Fruit fly (Drosophila melanogaster) whole organism, embryonic: ENCODE results near the gene CG46434.

ENCODE experiments used
- CG13624 ChIP-seq: fragments of 200-800 bp; sonication (Bioruptor generic); optimal IDR thresholded peaks from 2 replicates; lab custom pipeline; 2016; ENCODE audit warnings: missing biosample characterization, missing genetic modification characterization
- CG13894 ChIP-seq: fragments of 200-800 bp; sonication (Bioruptor generic); optimal IDR thresholded peaks from 3 replicates; lab custom pipeline; 2018; ENCODE audit warnings: missing biosample characterization, mild to moderate bottlenecking, missing genetic modification characterization, moderate library complexity
- CG14014 ChIP-seq: fragments of 200-800 bp; sonication (Bioruptor generic); IDR thresholded peaks from 2 replicates; pipeline ENCODE4 v1.3.6; 2022; ENCODE audit warnings: missing biosample characterization, missing genetic modification characterization
- CG14667 ChIP-seq: fragments of 200-800 bp; sonication (Bioruptor generic); IDR thresholded peaks from 2 replicates; pipeline ENCODE4 v1.3.6; 2022; ENCODE audit warnings: missing biosample characterization, missing genetic modification characterization
- CG15601 ChIP-seq: fragments of 200-800 bp; sonication (Bioruptor generic); optimal IDR thresholded peaks from 3 replicates; lab custom pipeline; 2019; ENCODE audit warnings: missing biosample characterization, mild to moderate bottlenecking, missing genetic modification characterization, moderate library complexity
- CG15696 ChIP-seq: fragments of 200-800 bp; sonication (Bioruptor generic); optimal IDR thresholded peaks from 2 replicates; lab custom pipeline; 2019; ENCODE audit warnings: missing biosample characterization, mild to moderate bottlenecking, missing genetic modification characterization, moderate library complexity
- CG16813 ChIP-seq: fragments of 200-800 bp; sonication (Bioruptor generic); IDR thresholded peaks from 3 replicates; pipeline ENCODE4 v1.3.6; 2022; ENCODE audit warnings: missing biosample characterization, missing genetic modification characterization; ENCODE audit not compliant: partially characterized antibody
- CG1832 ChIP-seq: fragments of 200-800 bp; sonication (Bioruptor generic); optimal IDR thresholded peaks from 2 replicates; lab custom pipeline; 2017; ENCODE audit warnings: missing biosample characterization, mild to moderate bottlenecking, missing genetic modification characterization, inconsistent platforms
- CG18599 ChIP-seq: fragments of 200-800 bp; sonication (Bioruptor generic); optimal IDR thresholded peaks from 3 replicates; lab custom pipeline; 2017; ENCODE audit warnings: missing biosample characterization, missing genetic modification characterization, mild to moderate bottlenecking, moderate library complexity, missing genetic modification reagents
- CG34376 ChIP-seq: fragments of 200-800 bp; sonication (Bioruptor generic); optimal IDR thresholded peaks from 2 replicates; lab custom pipeline; 2018; ENCODE audit warnings: missing biosample characterization, mild to moderate bottlenecking, missing genetic modification characterization
- CG6683 ChIP-seq: fragments of 200-800 bp; sonication (Bioruptor generic); optimal IDR thresholded peaks from 2 replicates; lab custom pipeline; 2017; ENCODE audit warnings: missing biosample characterization, mild to moderate bottlenecking, missing genetic modification characterization, missing genetic modification reagents
- CG6813 ChIP-seq: fragments of 200-800 bp; sonication (Bioruptor generic); optimal IDR thresholded peaks from 2 replicates; lab custom pipeline; 2017; ENCODE audit warnings: missing biosample characterization, missing genetic modification characterization, mild to moderate bottlenecking, moderate library complexity, missing genetic modification reagents
- CG6854 ChIP-seq: fragments of 200-800 bp; sonication (Bioruptor generic); optimal IDR thresholded peaks from 3 replicates; lab custom pipeline; 2017; ENCODE audit warnings: missing biosample characterization, mild to moderate bottlenecking, missing genetic modification characterization
- CG9215 ChIP-seq: fragments of 200-800 bp; sonication (Bioruptor generic); IDR thresholded peaks from 2 replicates; pipeline ENCODE4 v1.3.6; 2022; ENCODE audit warnings: missing biosample characterization, missing genetic modification characterization
- CoRest ChIP-seq: fragments of 200-800 bp; sonication (Bioruptor generic); optimal IDR thresholded peaks from 3 replicates; lab custom pipeline; 2018; ENCODE audit warnings: missing biosample characterization, mild to moderate bottlenecking, missing genetic modification characterization, moderate library complexity
- E2f1 ChIP-seq: fragments of 200-800 bp; sonication (Bioruptor generic); IDR thresholded peaks from 2 replicates; pipeline ENCODE4 v1.3.6; 2022; ENCODE audit warnings: missing biosample characterization, missing genetic modification characterization
- Eip74EF ChIP-seq, 2 experiments: fragments of 200-800 bp in 1 of 2; fragments of >200 bp in 1 of 2; sonication (Bioruptor generic) in 1 of 2; optimal IDR thresholded peaks; 2 replicates each; lab custom pipeline; 2017 to 2019; ENCODE audit warnings: missing biosample characterization in 2 of 2, missing genetic modification characterization in 2 of 2, mild to moderate bottlenecking in 1 of 2, moderate library complexity in 1 of 2
- Fer3 ChIP-seq: fragments of 200-800 bp; sonication (Bioruptor generic); optimal IDR thresholded peaks from 2 replicates; lab custom pipeline; 2018; ENCODE audit warnings: missing biosample characterization, mild to moderate bottlenecking, missing genetic modification characterization, moderate library complexity
- HmgD ChIP-seq: fragments of 200-800 bp; sonication (Bioruptor generic); optimal IDR thresholded peaks from 3 replicates; lab custom pipeline; 2016; ENCODE audit warnings: missing biosample characterization, missing genetic modification characterization
- Hr3 ChIP-seq: fragments of 200-800 bp; sonication (Bioruptor generic); optimal IDR thresholded peaks from 3 replicates; lab custom pipeline; 2016; ENCODE audit warnings: missing biosample characterization, missing genetic modification characterization
- MESR4 ChIP-seq: fragments of 200-800 bp; sonication (Bioruptor generic); optimal IDR thresholded peaks from 2 replicates; lab custom pipeline; 2018; ENCODE audit warnings: missing biosample characterization, mild to moderate bottlenecking, missing genetic modification characterization, moderate library complexity
- Max ChIP-seq: fragments of 200-800 bp; sonication (Bioruptor generic); optimal IDR thresholded peaks from 2 replicates; lab custom pipeline; 2016; ENCODE audit warnings: missing biosample characterization, mild to moderate bottlenecking, missing genetic modification characterization
- Mes4 ChIP-seq: fragments of 200-800 bp; sonication (Bioruptor generic); optimal IDR thresholded peaks from 2 replicates; lab custom pipeline; 2016; ENCODE audit warnings: missing biosample characterization, missing genetic modification characterization
- NK7.1 ChIP-seq: fragments of 200-800 bp; sonication (Bioruptor generic); optimal IDR thresholded peaks from 3 replicates; lab custom pipeline; 2016; ENCODE audit warnings: missing biosample characterization, missing genetic modification characterization
- Oaz ChIP-seq: fragments of 200-800 bp; sonication (Bioruptor generic); IDR thresholded peaks from 2 replicates; pipeline ENCODE4 v1.3.6; 2022; ENCODE audit warnings: missing biosample characterization, missing genetic modification characterization
- Pdp1 ChIP-seq, 2 experiments: fragments of 200-800 bp; sonication (Bioruptor generic); optimal IDR thresholded peaks; 3 replicates each; lab custom pipeline; 2016; ENCODE audit warnings: missing biosample characterization in 2 of 2, missing genetic modification characterization in 2 of 2, mild to moderate bottlenecking in 1 of 2, moderate library complexity in 1 of 2
- Sry-δ ChIP-seq: fragments of 200-800 bp; sonication (Bioruptor generic); optimal IDR thresholded peaks from 2 replicates; lab custom pipeline; 2016; ENCODE audit warnings: missing biosample characterization, missing genetic modification characterization
- TFAM ChIP-seq: fragments of 200-800 bp; sonication (Bioruptor generic); optimal IDR thresholded peaks from 2 replicates; lab custom pipeline; 2017; ENCODE audit warnings: missing biosample characterization, missing genetic modification characterization, inconsistent platforms
- Xrp1 ChIP-seq: fragments of 200-800 bp; sonication (Bioruptor generic); IDR thresholded peaks from 2 replicates; pipeline ENCODE4 v1.3.6; 2022; ENCODE audit warnings: missing biosample characterization, missing genetic modification characterization
- ab ChIP-seq: fragments of 200-800 bp; sonication (Bioruptor generic); optimal IDR thresholded peaks from 2 replicates; lab custom pipeline; 2016; ENCODE audit warnings: missing biosample characterization, missing genetic modification characterization
- bsh ChIP-seq, 2 experiments: fragments of 200-800 bp; sonication (Bioruptor generic); optimal IDR thresholded peaks; 2 replicates each; lab custom pipeline; 2017 to 2018; ENCODE audit warnings: mild to moderate bottlenecking in 2 of 2, missing biosample characterization in 2 of 2, missing genetic modification characterization in 2 of 2, moderate library complexity in 1 of 2
- chn ChIP-seq: fragments of 200-800 bp; sonication (Bioruptor generic); optimal IDR thresholded peaks from 2 replicates; lab custom pipeline; 2016; ENCODE audit warnings: missing biosample characterization, missing genetic modification characterization
- cwo ChIP-seq: fragments of 200-800 bp; sonication (Bioruptor generic); optimal IDR thresholded peaks from 3 replicates; lab custom pipeline; 2017; ENCODE audit warnings: missing biosample characterization, missing genetic modification characterization, mild to moderate bottlenecking, moderate library complexity, missing genetic modification reagents
- danr ChIP-seq: fragments of 200-800 bp; sonication (Bioruptor generic); IDR thresholded peaks from 2 replicates; pipeline ENCODE4 v1.3.6; 2022; ENCODE audit warnings: missing biosample characterization, missing genetic modification characterization
- fd64A ChIP-seq: fragments of 200-800 bp; sonication (Bioruptor generic); optimal IDR thresholded peaks from 3 replicates; lab custom pipeline; 2018; ENCODE audit warnings: missing biosample characterization, mild to moderate bottlenecking, missing genetic modification characterization
- gem ChIP-seq: fragments of 200-800 bp; sonication (Bioruptor generic); optimal IDR thresholded peaks from 2 replicates; lab custom pipeline; 2019; ENCODE audit warnings: missing biosample characterization, mild to moderate bottlenecking, missing genetic modification characterization, moderate library complexity
- h ChIP-seq: fragments of >200 bp; optimal IDR thresholded peaks from 2 replicates; lab custom pipeline; 2017
- maf-S ChIP-seq: fragments of 200-800 bp; sonication (Bioruptor generic); optimal IDR thresholded peaks from 2 replicates; lab custom pipeline; 2016; ENCODE audit warnings: missing biosample characterization, missing genetic modification characterization
- nerfin-2 ChIP-seq: fragments of 200-800 bp; sonication (Bioruptor generic); IDR thresholded peaks from 2 replicates; pipeline ENCODE4 v1.3.6; 2022; ENCODE audit warnings: missing biosample characterization, missing genetic modification characterization; ENCODE audit not compliant: partially characterized antibody
- pum ChIP-seq: fragments of 200-800 bp; sonication (Bioruptor generic); optimal IDR thresholded peaks from 2 replicates; lab custom pipeline; 2016; ENCODE audit warnings: missing biosample characterization, missing genetic modification characterization
- ro ChIP-seq: fragments of 200-800 bp; sonication (Bioruptor generic); IDR thresholded peaks from 2 replicates; pipeline ENCODE4 v1.3.6; 2022; ENCODE audit warnings: missing biosample characterization, missing genetic modification characterization
- schlank ChIP-seq: fragments of 200-800 bp; sonication (Bioruptor generic); optimal IDR thresholded peaks from 2 replicates; lab custom pipeline; 2018; ENCODE audit warnings: missing biosample characterization, mild to moderate bottlenecking, missing genetic modification characterization
- seq ChIP-seq: fragments of 200-800 bp; sonication (Bioruptor generic); IDR thresholded peaks from 2 replicates; pipeline ENCODE4 v1.3.6; 2022; ENCODE audit warnings: missing biosample characterization, missing genetic modification characterization
- sug ChIP-seq: fragments of 200-800 bp; optimal IDR thresholded peaks from 2 replicates; lab custom pipeline; 2019; ENCODE audit warnings: missing biosample characterization, mild to moderate bottlenecking, missing genetic modification characterization, moderate library complexity
- tna ChIP-seq: fragments of 200-800 bp; sonication (Bioruptor generic); IDR thresholded peaks from 2 replicates; pipeline ENCODE4 v1.3.6; 2022; ENCODE audit warnings: missing biosample characterization, missing genetic modification characterization; ENCODE audit not compliant: partially characterized antibody
- unpg ChIP-seq: fragments of 200-800 bp; sonication (Bioruptor generic); optimal IDR thresholded peaks from 3 replicates; lab custom pipeline; 2018; ENCODE audit warnings: missing biosample characterization, mild to moderate bottlenecking, missing genetic modification characterization, moderate library complexity
- wdn ChIP-seq: fragments of 200-800 bp; sonication (Bioruptor generic); IDR thresholded peaks from 2 replicates; pipeline ENCODE4 v1.3.6; 2022; ENCODE audit warnings: missing biosample characterization, missing genetic modification characterization
- wor ChIP-seq: fragments of 200-800 bp; sonication (Bioruptor generic); IDR thresholded peaks from 2 replicates; pipeline ENCODE4 v1.3.6; 2022; ENCODE audit warnings: missing biosample characterization, missing genetic modification characterization
- zen ChIP-seq: fragments of 200-800 bp; sonication (Bioruptor generic); optimal IDR thresholded peaks from 3 replicates; lab custom pipeline; 2018; ENCODE audit warnings: missing biosample characterization, mild to moderate bottlenecking, missing genetic modification characterization, moderate library complexity
- zen2 ChIP-seq: fragments of 200-800 bp; sonication (Bioruptor generic); IDR thresholded peaks from 3 replicates; pipeline ENCODE4 v1.3.6; 2022; ENCODE audit warnings: missing biosample characterization, missing genetic modification characterization; ENCODE audit not compliant: partially characterized antibody

Gene CG46434

DNA sequence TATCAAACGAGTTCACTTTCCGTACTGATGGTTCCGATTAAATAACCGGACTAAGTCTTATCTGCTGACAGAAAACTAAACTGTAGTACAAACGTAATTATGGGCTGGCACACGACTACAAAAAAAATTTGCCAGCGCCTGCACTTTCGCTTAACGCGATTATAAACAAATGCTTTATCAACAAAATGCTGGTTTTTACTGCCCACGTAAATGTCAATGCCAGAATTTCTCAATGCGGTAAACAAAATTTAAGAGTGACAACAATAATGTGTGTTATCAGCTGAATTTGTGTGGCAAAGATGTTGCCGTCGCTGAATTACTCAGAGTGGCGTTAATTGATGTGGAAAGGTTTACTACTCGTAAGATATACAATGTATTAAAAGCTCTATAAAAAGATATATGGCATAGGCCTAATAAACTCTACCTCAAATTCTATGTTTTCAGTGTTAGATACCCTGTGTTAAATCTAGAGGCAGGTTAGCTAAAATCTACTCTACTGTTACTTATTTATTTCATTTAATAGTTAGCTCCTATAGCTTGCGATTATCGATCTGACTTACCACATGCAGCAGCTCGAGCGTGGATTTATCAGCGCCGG, 47.9 kb downstream of the CG46434 start (continued):
- TF ChIP-seq CG6854 (GFP tag; lab: Kevin White, UChicago) (no peak), Eip74EF (GFP tag; optimal IDR thresholded peaks at IDR 0.05; lab: Kevin White, UChicago) (no peak), Sry-δ (GFP tag; lab: Kevin White, UChicago) (no peak), Fer3 (no peak), CG9215 (no peak), wor (GFP tag; lab: Robert Waterston, UW) (no peak), CG14667 (no peak), schlank (no peak), zen2 (GFP tag; lab: Robert Waterston, UW) (no peak), maf-S (no peak), ro (GFP tag; lab: Robert Waterston, UW) (no peak), TFAM (GFP tag; lab: Kevin White, UChicago) (no peak), Oaz (GFP tag; lab: Robert Waterston, UW) (no peak), CG13624 (GFP tag; lab: Kevin White, UChicago) (no peak), CG15601 (no peak), CoRest (tag; lab: Kevin White, UChicago) (peak; percentile 8), chn (GFP tag; lab: Kevin White, UChicago) (no peak), Xrp1 (GFP tag; lab: Robert Waterston, UW) (no peak), CG16813 (no peak), cwo (GFP tag; lab: Kevin White, UChicago) (no peak), CG1832 (GFP tag; lab: Kevin White, UChicago) (no peak), danr (GFP tag; lab: Robert Waterston, UW) (no peak), CG6683 (GFP tag; lab: Kevin White, UChicago) (no peak), CG15696 (no peak), nerfin-2 (GFP tag; lab: Robert Waterston, UW) (no peak), ab (GFP tag; lab: Kevin White, UChicago) (no peak), Hr3 (no peak), bsh (GFP tag; optimal IDR thresholded peaks at IDR 0.05; lab: Kevin White, UChicago) (no peak)
- TF ChIP-seq, all 482 proteins: peak for 33

DNA sequence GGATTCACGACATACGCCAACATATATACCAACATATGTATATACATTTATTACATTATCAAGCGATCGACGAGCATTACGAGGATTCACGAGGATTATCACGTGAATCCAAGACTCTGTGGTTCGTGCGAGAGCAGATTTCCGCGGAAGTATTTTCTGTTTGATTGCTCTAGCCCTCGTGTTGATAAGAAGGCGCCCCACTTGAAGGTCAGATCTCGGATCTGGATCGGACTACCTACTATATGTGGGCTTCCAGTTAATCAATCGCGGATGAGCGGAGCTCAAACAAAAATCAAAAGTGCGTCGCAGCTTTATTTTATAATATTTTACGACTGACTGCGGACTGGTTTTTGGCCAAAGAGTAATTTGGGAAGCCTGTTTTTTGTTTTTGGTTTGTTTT, 49.1 kb downstream of the CG46434 start:
- TF ChIP-seq CG18599 (GFP tag; lab: Kevin White, UChicago): no peak
- no peak for TF ChIP-seq zen (tag; lab: Kevin White, UChicago)
- TF ChIP-seq pum (GFP tag; lab: Kevin White, UChicago): no peak
- no peak for TF ChIP-seq Mes4 (GFP tag; lab: Kevin White, UChicago)
- peak; percentile 81 for TF ChIP-seq CG13894 (tag; lab: Kevin White, UChicago)
- peak; percentile 69 for TF ChIP-seq cwo (GFP tag; lab: Kevin White, UChicago)
- no peak for TF ChIP-seq seq (GFP tag; lab: Robert Waterston, UW)
- no peak for TF ChIP-seq MESR4 (GFP tag; lab: Kevin White, UChicago)
- no peak for TF ChIP-seq fd64A (GFP tag; lab: Kevin White, UChicago)
- peak in 1 of 2 experiments; percentile 10 for TF ChIP-seq Eip74EF (GFP tag; optimal IDR thresholded peaks at IDR 0.05; lab: Kevin White, UChicago)
- TF ChIP-seq sug: peak; percentile 58
- TF ChIP-seq tna (GFP tag; lab: Robert Waterston, UW): no peak
- TF ChIP-seq HmgD (GFP tag; lab: Kevin White, UChicago): no peak
- TF ChIP-seq NK7.1: no peak
- peak; percentile 62 for TF ChIP-seq CG34376
- TF ChIP-seq danr (GFP tag; lab: Robert Waterston, UW): no peak
- no peak for TF ChIP-seq unpg (GFP tag; lab: Kevin White, UChicago)
- no peak for TF ChIP-seq gem (tag; lab: Kevin White, UChicago)
- TF ChIP-seq CG6813 (GFP tag; lab: Kevin White, UChicago): no peak
- no peak for TF ChIP-seq h
- no peak for TF ChIP-seq E2f1 (GFP tag; lab: Robert Waterston, UW)
- TF ChIP-seq CG14014: no peak
- no peak for TF ChIP-seq wdn (GFP tag; lab: Robert Waterston, UW)
- TF ChIP-seq Pdp1 (GFP tag; optimal IDR thresholded peaks at IDR 0.05; lab: Kevin White, UChicago): peak in 1 of 2 experiments; percentile 8
- TF ChIP-seq Max (GFP tag; lab: Kevin White, UChicago): no peak
